Worm (Caenorhabditis elegans): Measurements from ENCODE around the gene kvs-5.

Gene kvs-5

DNA sequence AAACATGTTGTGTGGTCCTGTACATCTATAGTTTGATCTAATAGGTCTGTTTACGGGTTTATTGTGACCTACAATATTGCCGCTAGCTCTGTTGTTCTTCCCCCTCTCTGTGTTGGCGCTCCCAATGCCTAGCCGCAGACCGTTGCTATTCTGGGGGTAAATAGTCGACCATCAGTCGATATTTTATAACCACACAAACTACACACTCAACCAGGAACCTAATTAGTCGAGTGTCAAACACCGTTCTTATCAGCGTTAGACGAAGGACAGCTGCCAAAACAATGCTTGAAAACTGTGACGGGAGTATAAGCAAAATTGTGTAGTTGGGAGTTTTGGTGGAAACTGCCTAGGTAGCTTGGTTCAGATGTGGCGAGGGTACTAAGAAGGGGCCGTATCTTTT is 45.8 kb downstream of the kvs-5 start:
- no peak for TF ChIP-seq egl-13 (tag; optimal IDR thresholded peaks at IDR 0.05)
- TF ChIP-seq efl-1 (optimal IDR thresholded peaks at IDR 0.05): no peak
- TF ChIP-seq efl-1 (GFP tag; optimal IDR thresholded peaks at IDR 0.05 in 1 of 2): no peak
- no peak for TF ChIP-seq C16A3.4 (tag; optimal IDR thresholded peaks at IDR 0.05)
- no peak for TF ChIP-seq unc-86 (tag; optimal IDR thresholded peaks at IDR 0.05)
- TF ChIP-seq nhr-90 (tag; optimal IDR thresholded peaks at IDR 0.05; ENCODE audit: poor library complexity): no peak

DNA sequence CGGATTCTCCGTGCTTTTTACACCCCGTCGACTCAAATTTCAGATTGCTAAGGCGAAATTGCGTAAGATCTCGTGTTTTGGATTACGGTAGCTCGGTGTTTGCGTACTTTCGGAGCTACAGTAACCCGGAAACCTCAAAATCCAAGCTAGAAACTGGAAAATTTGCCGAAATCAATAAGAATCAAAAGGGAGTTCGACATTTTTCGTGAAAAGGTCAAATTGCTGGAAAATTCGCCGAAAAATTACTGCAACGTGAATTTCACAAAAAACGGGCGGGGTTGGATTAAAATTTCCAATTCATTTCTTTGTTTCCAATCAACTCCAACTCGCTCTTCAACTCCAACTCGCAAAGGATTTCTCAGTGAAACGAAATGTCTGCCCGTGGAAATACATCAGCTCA is 51.2 kb downstream of the kvs-5 start, which contains the start of gene F56B3.6:
TSS of gene F56B3.6 (plus strand) at position 301 of the 400 bp plus-strand sequence.
- TF ChIP-seq dpl-1 (GFP tag; optimal IDR thresholded peaks at IDR 0.05) (no peak), mep-1 (tag; optimal IDR thresholded peaks at IDR 0.05) (no peak), Y116A8C.19 (tag; optimal IDR thresholded peaks at IDR 0.05; ENCODE audit: borderline replicate concordance) (no peak), lin-39 (tag; optimal IDR thresholded peaks at IDR 0.05) (no peak), mef-2 (tag; optimal IDR thresholded peaks at IDR 0.05) (no peak), hpl-2 (GFP tag; optimal IDR thresholded peaks at IDR 0.05) (no peak), aly-2 (tag; optimal IDR thresholded peaks at IDR 0.05) (no peak), pax-3 (tag; optimal IDR thresholded peaks at IDR 0.05) (no peak), ceh-8 (GFP tag; optimal IDR thresholded peaks at IDR 0.05) (no peak), lir-3 (tag; optimal IDR thresholded peaks at IDR 0.05; ENCODE audit: poor library complexity) (no peak), nhr-47 (tag; optimal IDR thresholded peaks at IDR 0.05) (no peak), isw-1 (GFP tag; IDR thresholded peaks at IDR 0.05) (no peak)

DNA sequence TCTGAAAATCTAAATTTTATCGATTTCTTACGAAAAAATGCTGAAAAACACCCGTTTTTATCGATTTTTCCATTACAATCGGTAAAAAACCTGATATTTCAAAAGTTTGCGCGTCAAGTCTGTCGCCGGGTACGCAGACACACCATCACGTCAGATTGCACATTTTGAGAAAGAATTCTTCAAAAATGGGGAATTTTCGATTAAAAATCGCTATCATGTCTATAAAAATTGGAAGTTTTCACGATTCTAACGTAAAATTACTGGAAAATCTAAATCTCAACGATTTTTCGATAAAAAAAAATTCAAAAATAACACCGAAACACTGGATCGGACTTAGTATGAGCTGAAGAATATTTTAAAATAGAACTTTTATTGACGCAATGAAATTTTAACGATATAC is 57.7 kb downstream of the kvs-5 start, which contains the start of gene F56B3.4:
TSS of gene F56B3.4 (minus strand) at position 1 of the 400 bp plus-strand sequence.
- TF ChIP-seq efl-1 (optimal IDR thresholded peaks at IDR 0.05) (peak in 1 of 2 experiments; percentile 41), efl-1 (GFP tag; optimal IDR thresholded peaks at IDR 0.05 in 1 of 2) (no peak), F16B12.6 (tag; optimal IDR thresholded peaks at IDR 0.05) (peak; percentile 7), nhr-237 (tag; optimal IDR thresholded peaks at IDR 0.05) (no peak), lin-15B (tag; optimal IDR thresholded peaks at IDR 0.05) (no peak), blmp-1 (tag; optimal IDR thresholded peaks at IDR 0.05) (no peak)

DNA sequence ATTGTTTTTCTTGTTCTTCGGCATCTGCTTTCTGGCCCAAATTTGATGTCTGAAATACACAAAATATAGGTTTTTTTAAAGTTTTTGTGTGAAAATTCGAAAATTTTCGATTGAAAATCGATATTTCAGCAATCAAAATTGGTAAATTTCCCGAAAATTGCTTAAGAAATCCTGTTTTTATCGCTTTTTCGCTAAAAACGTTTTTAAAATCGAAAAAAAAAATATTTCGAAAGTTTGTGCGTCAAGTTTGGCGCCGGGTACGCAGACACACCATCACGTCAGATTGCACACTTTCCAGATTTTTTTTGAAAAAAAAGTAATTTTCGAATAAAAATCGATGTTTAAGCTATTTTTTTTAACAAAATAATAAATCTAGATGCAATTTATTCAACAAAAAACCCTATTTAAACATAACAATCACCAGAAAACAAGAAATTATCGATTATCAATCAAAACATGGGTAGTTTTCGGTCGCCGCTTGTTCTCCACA is 58.9 kb downstream of the kvs-5 start, which contains the start of gene skr-18:
TSS of gene skr-18 (minus strand) at position 51 of the 490 bp plus-strand sequence.
- peak; percentile 9 to 22 for TF ChIP-seq efl-1 (optimal IDR thresholded peaks at IDR 0.05)
- peak in 1 of 2 experiments; percentile 26 for TF ChIP-seq efl-1 (GFP tag; optimal IDR thresholded peaks at IDR 0.05 in 1 of 2)
- peak; percentile 58 for TF ChIP-seq F16B12.6 (tag; optimal IDR thresholded peaks at IDR 0.05)
- TF ChIP-seq pax-3 (tag; optimal IDR thresholded peaks at IDR 0.05): no peak
- TF ChIP-seq elt-2 (tag; optimal IDR thresholded peaks at IDR 0.05): no peak

DNA sequence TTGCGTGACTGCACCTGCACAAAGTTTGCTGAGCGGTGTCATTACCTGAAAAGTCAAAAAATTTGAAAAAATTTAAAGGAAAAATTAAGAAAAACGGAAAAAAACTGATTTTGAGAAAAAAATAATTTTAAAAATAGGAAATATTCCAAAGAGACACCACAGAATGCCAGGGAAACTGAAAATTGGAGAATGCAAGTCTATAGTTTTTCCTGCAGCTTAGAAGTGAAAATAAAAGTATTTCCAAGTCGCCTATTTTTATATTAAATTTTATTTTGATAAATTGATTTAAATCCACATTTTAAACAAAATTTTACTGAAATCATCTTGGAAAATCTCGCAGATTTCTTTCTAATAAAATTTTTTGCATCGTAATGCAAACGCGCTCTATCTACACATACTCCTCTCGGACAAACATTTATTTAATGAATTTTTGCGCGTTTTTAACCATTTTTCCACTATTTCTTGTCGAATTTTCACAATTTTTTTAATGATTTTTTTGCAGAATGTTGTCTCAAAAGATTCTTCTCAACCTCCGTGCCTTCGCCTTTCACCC is 60.0 kb downstream of the kvs-5 start, which contains the start of the genes F56B3.11 and ech-5:
TSS of gene F56B3.11 (minus strand) at position 51 of the 553 bp plus-strand sequence.
TSS of gene ech-5 (plus strand) at position 503 of the 553 bp plus-strand sequence.
- peak; percentile 19 for TF ChIP-seq F16B12.6 (tag; optimal IDR thresholded peaks at IDR 0.05)
- no peak for TF ChIP-seq ama-1 (optimal IDR thresholded peaks at IDR 0.05)
- TF ChIP-seq snu-23 (GFP tag; optimal IDR thresholded peaks at IDR 0.05): peak; percentile 92
- TF ChIP-seq zag-1 (tag; optimal IDR thresholded peaks at IDR 0.05): peak; percentile 52
- peak; percentile 58 to 77 (median 68) for TF ChIP-seq dpl-1 (GFP tag; optimal IDR thresholded peaks at IDR 0.05)
- peak; percentile 72 for TF ChIP-seq efl-3 (GFP tag; optimal IDR thresholded peaks at IDR 0.05)
- peak; percentile 87 for TF ChIP-seq nhr-20 (tag; optimal IDR thresholded peaks at IDR 0.05)
- peak; percentile 93 for TF ChIP-seq ceh-88 (GFP tag; IDR thresholded peaks at IDR 0.05)
- TF ChIP-seq lin-39 (tag; optimal IDR thresholded peaks at IDR 0.05): peak; percentile 41
- TF ChIP-seq sptf-1 (tag; optimal IDR thresholded peaks at IDR 0.05): no peak
- TF ChIP-seq tbx-2 (tag; optimal IDR thresholded peaks at IDR 0.05): peak; percentile 91
- peak; percentile 19 for TF ChIP-seq zip-4 (GFP tag; optimal IDR thresholded peaks at IDR 0.05)
- TF ChIP-seq lin-14 (GFP tag; optimal IDR thresholded peaks at IDR 0.05): peak; percentile 93
- no peak for TF ChIP-seq hpl-2 (GFP tag; optimal IDR thresholded peaks at IDR 0.05)
- TF ChIP-seq mab-9 (GFP tag; IDR thresholded peaks at IDR 0.05): peak; percentile 71
- peak; percentile 45 for TF ChIP-seq snpc-4 (tag; optimal IDR thresholded peaks at IDR 0.05)
- peak; percentile 80 for TF ChIP-seq ceh-90 (tag; optimal IDR thresholded peaks at IDR 0.05)
- peak; percentile 5 to 58 (median 20) for TF ChIP-seq ceh-82 (tag; optimal IDR thresholded peaks at IDR 0.05)
- no peak for TF ChIP-seq alr-1 (tag; optimal IDR thresholded peaks at IDR 0.05; ENCODE audit: borderline replicate concordance)
- TF ChIP-seq unc-98 (GFP tag; IDR thresholded peaks at IDR 0.05): peak; percentile 93
- TF ChIP-seq swsn-7 (tag; optimal IDR thresholded peaks at IDR 0.05): peak; percentile 85
- peak; percentile 87 for TF ChIP-seq C04F5.9 (tag; optimal IDR thresholded peaks at IDR 0.05)
- TF ChIP-seq mdl-1 (tag; optimal IDR thresholded peaks at IDR 0.05): no peak
- TF ChIP-seq aha-1 (tag; optimal IDR thresholded peaks at IDR 0.05): no peak
- peak; percentile 68 for TF ChIP-seq elt-2 (tag; optimal IDR thresholded peaks at IDR 0.05)
- no peak for TF ChIP-seq fkh-10 (GFP tag; optimal IDR thresholded peaks at IDR 0.05)
